Worm (Caenorhabditis elegans) whole organism, late embryonic: ENCODE measurements around the gene Y67H2A.10.

Experiments
- K02D7.2 ChIP-seq: sonication (generic microtip); optimal IDR thresholded peaks from 2 replicates; lab custom pipeline; 2017; ENCODE audit warnings: mild to moderate bottlenecking, missing genetic modification characterization, missing compliant biosample characterization
- Y22D7AL.16 ChIP-seq: sonication (generic microtip); optimal IDR thresholded peaks from 2 replicates; lab custom pipeline; 2016; ENCODE audit warnings: missing genetic modification characterization, missing compliant biosample characterization
- ama-1 ChIP-seq: fragments of 150-350 bp; optimal IDR thresholded peaks from 2 replicates; lab custom pipeline; 2014
- ceh-2 ChIP-seq: sonication (generic microtip); optimal IDR thresholded peaks from 2 replicates; lab custom pipeline; 2016; ENCODE audit warnings: missing genotype, missing genetic modification characterization, missing compliant biosample characterization
- ceh-34 ChIP-seq: sonication (generic microtip); optimal IDR thresholded peaks from 2 replicates; lab custom pipeline; 2016; ENCODE audit warnings: mild to moderate bottlenecking, missing genetic modification characterization, missing compliant biosample characterization
- fkh-10 ChIP-seq: fragments of 150-350 bp; optimal IDR thresholded peaks from 2 replicates; lab custom pipeline; 2014; ENCODE audit warnings: missing biosample characterization, missing genetic modification reagents, missing genetic modification characterization
- lin-11 ChIP-seq: fragments of 200-800 bp; sonication (Bioruptor generic); optimal IDR thresholded peaks from 2 replicates; lab custom pipeline; 2018; ENCODE audit warnings: mild to moderate bottlenecking, missing genetic modification characterization, missing compliant biosample characterization
- nhr-11 ChIP-seq: fragments of 150-350 bp; optimal IDR thresholded peaks from 2 replicates; lab custom pipeline; 2014; ENCODE audit warnings: missing biosample characterization, missing genetic modification characterization
- pat-9 ChIP-seq: fragments of 200-800 bp; sonication (Bioruptor generic); optimal IDR thresholded peaks from 2 replicates; lab custom pipeline; 2018; ENCODE audit warnings: mild to moderate bottlenecking, missing genetic modification characterization, moderate library complexity, missing compliant biosample characterization
- pha-4 ChIP-seq: fragments of 150-350 bp; optimal IDR thresholded peaks from 2 replicates; lab custom pipeline; 2018; ENCODE audit warnings: missing biosample characterization, missing genetic modification reagents, missing genetic modification characterization
- unc-3 ChIP-seq, 2 experiments: fragments of 200-800 bp in 1 of 2; sonication (Bioruptor generic) in 1 of 2; sonication (generic microtip) in 1 of 2; conservative IDR thresholded peaks in 1 of 2; optimal IDR thresholded peaks in 1 of 2; 2 replicates each; pipeline versions ENCODE4 v1.3.6 to Lab custom; 2016 to 2022; ENCODE audit warnings: missing compliant biosample characterization in 2 of 2, missing genetic modification characterization in 2 of 2, missing genetic modification reagents in 1 of 2

DNA sequence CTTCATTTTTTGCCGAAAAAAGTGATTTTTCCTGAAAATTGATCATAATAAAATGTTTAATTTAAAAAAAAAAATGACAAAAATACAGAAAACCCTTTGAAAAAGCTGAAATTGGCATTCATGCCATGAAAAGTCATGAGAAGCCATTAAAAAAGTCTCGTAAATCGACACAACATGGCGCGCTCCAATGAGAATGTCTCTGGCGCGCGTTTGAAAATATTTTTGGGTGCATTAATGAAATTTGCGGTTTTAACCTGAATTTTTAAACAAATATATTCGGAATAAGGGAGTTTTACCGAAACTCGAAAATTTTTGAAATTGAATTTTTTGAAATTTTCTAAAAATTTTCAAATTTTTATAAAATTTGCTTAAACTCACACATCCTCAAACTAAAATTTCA lies 41.5 kb downstream of the Y67H2A.10 start:
- TF ChIP-seq K02D7.2 (tag; lab: Kevin White, UChicago) (no peak), pat-9 (tag; lab: Kevin White, UChicago) (no peak), pha-4 (tag; lab: Kevin White, UChicago) (no peak), Y22D7AL.16 (tag; lab: Kevin White, UChicago) (no peak), fkh-10 (no peak), unc-3 (GFP tag; conservative IDR thresholded peaks at IDR 0.05; lab: Robert Waterston, UW) (no peak), unc-3 (tag; optimal IDR thresholded peaks at IDR 0.05; lab: Kevin White, UChicago) (no peak), lin-11 (tag; lab: Kevin White, UChicago) (no peak), nhr-11 (tag; lab: Kevin White, UChicago) (no peak), ceh-34 (tag; lab: Kevin White, UChicago) (no peak), ceh-2 (no peak), ama-1 (no peak)
